Fruit fly (Drosophila melanogaster) whole organism, larva: ENCODE data around the gene amx.

Source experiments
- noc ChIP-seq: fragments of 200-800 bp; sonication (Bioruptor generic); optimal IDR thresholded peaks from 3 replicates; lab custom pipeline; 2019; ENCODE audit warnings: missing biosample characterization, mild to moderate bottlenecking, missing genetic modification characterization, moderate library complexity

amx gene

DNA sequence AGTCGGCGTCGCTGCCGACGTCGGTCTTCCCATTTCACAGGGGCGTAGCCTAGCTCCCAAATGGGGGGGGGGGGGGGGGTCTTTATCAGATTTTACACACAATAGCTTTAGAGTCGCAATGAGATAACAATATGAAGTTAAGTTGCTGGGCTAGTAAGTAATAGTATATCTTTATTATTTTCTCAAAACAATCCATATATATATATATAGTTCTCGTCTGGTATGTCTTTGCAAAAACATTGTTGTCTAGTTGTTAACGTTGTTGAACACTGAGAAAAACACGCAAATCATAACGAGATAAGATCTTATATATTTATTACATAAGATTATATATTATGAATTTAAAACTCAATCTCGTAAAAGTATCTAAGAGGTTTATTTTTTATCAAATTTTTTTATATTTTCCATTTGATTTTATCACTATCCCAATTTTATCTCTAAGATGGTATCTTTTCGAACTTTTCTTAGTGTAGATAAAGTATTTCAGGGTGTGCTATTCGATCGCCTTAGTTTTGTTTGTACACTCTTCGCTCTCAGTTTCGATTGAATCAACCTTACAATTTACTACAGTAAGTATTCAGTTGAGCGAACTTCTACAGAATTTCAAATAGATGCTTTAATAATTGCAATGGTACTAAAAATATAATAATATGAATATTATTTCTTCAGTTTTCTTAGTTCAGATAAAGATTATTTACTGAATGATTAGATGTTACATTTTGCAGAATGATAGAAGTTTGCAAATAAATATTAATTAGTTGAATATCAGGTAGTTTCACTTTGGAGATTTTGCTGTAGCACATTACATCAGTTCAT, 45.1 kb downstream of the amx start:
- TF ChIP-seq noc (tag; lab: Kevin White, UChicago): peak; percentile 91

- TF ChIP-seq noc (tag; lab: Kevin White, UChicago): no peak
Measured at dm6 chrX:9201080-9201479, 46.1 kb downstream of the amx start.

dm6 chrX:9200234-9200633, 46.9 kb downstream of the amx start:
- no peak for TF ChIP-seq noc (tag; lab: Kevin White, UChicago)

DNA sequence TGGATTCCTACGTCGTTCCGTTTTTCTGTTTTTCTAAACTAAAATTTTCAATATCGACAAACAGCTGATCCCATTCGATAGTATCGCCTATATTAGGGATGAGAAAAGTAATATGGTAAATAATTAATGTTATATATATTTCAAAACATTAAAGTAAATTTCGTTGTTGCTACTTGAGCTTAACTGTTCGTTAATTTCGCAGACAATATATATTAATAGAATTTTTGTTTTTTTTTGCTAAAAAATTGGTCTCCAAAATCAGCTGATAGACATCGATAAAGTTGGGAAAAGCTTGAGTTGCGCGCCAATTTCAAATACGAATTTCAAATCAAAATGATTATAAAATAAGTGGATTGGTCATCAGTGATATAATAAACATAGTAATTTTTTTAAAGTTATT, 50.8 kb downstream of the amx start, which contains the start of gene CG12118:
Gene CG12118 (minus strand): TSS at position 53 of the 400 bp plus-strand sequence.
- TF ChIP-seq noc (tag; lab: Kevin White, UChicago): peak; percentile 68
